Fruit fly (Drosophila melanogaster): Measurements from ENCODE around the gene Hf.

Gene Hf

dm6 chr2L:19967390-19967789 is at the start of gene Hf:
Gene Hf, minus strand, starts transcription at chr2L:19967685.
- TF ChIP-seq CG10348 (GFP tag; IDR thresholded peaks at IDR 0.05) (no peak), CG17806 (tag; optimal IDR thresholded peaks at IDR 0.05) (no peak), D1 (tag; optimal IDR thresholded peaks at IDR 0.05) (no peak)

- no peak for TF ChIP-seq Pif1B (GFP tag; optimal IDR thresholded peaks at IDR 0.05)
- TF ChIP-seq CG10348 (GFP tag; IDR thresholded peaks at IDR 0.05) = no peak
- TF ChIP-seq CG9948 (tag; optimal IDR thresholded peaks at IDR 0.05) = peak; percentile 19
- no peak for TF ChIP-seq gl (tag; optimal IDR thresholded peaks at IDR 0.05)
- no peak for TF ChIP-seq rn (GFP tag; IDR thresholded peaks at IDR 0.05)
- TF ChIP-seq CG8301 (tag; optimal IDR thresholded peaks at IDR 0.05) = peak; percentile 43
- TF ChIP-seq EcR (GFP tag; optimal IDR thresholded peaks at IDR 0.05) = no peak
- peak; percentile 16; the same call in 1 of the 2 replicates for TF ChIP-seq Ets98B (GFP tag; IDR thresholded peaks at IDR 0.05)
- 0 out of 3 replicates have a peak, but pooled peaks have one; percentile 37 for TF ChIP-seq CG4496 (GFP tag; IDR thresholded peaks at IDR 0.05)
- TF ChIP-seq CG17806 (tag; optimal IDR thresholded peaks at IDR 0.05) = no peak
- TF ChIP-seq CG32121 (GFP tag; IDR thresholded peaks at IDR 0.05) = no peak; the same call in 1 of the 2 replicates
- no peak for TF ChIP-seq CG12605 (GFP tag; IDR thresholded peaks at IDR 0.05)
- peak; percentile 14 for TF ChIP-seq CG8159 (tag; optimal IDR thresholded peaks at IDR 0.05)
- no peak; the same call in 2 of the 3 replicates for TF ChIP-seq fd96Ca (GFP tag; IDR thresholded peaks at IDR 0.05)
- TF ChIP-seq Pif1A (GFP tag; optimal IDR thresholded peaks at IDR 0.05) = no peak
- TF ChIP-seq CG34367 (tag; optimal IDR thresholded peaks at IDR 0.05) = no peak
- no peak for TF ChIP-seq Snoo (tag; optimal IDR thresholded peaks at IDR 0.05)
- TF ChIP-seq CG15710 (tag; optimal IDR thresholded peaks at IDR 0.05) = no peak
- TF ChIP-seq CG13204 (GFP tag; optimal IDR thresholded peaks at IDR 0.05) = no peak
- TF ChIP-seq D1 (tag; optimal IDR thresholded peaks at IDR 0.05) = no peak
- TF ChIP-seq CG14655 (GFP tag; optimal IDR thresholded peaks at IDR 0.05) = peak; percentile 46
Measured at dm6 chr2L:20017055-20017454, 49.6 kb upstream of the Hf start, which contains the start of gene CG43861. Gene CG43861, minus strand, starts transcription at chr2L:20017282.

dm6 chr2L:20016448-20016847 is 49.0 kb upstream of the Hf start:
- TF ChIP-seq CG17806 (tag; optimal IDR thresholded peaks at IDR 0.05) = no peak
- TF ChIP-seq fd96Ca (GFP tag; IDR thresholded peaks at IDR 0.05) = no peak
- no peak for TF ChIP-seq EcR (GFP tag; optimal IDR thresholded peaks at IDR 0.05)
- TF ChIP-seq CG12605 (GFP tag; IDR thresholded peaks at IDR 0.05) = no peak
- TF ChIP-seq CG10348 (GFP tag; IDR thresholded peaks at IDR 0.05) = no peak
- TF ChIP-seq D1 (tag; optimal IDR thresholded peaks at IDR 0.05) = no peak

dm6 chr2L:20005064-20005463 is 37.6 kb upstream of the Hf start:
- TF ChIP-seq CG8159 (tag; optimal IDR thresholded peaks at IDR 0.05) (no peak), EcR (GFP tag; optimal IDR thresholded peaks at IDR 0.05) (no peak), CG15710 (tag; optimal IDR thresholded peaks at IDR 0.05) (no peak), CG4496 (GFP tag; IDR thresholded peaks at IDR 0.05) (no peak), CG10348 (GFP tag; IDR thresholded peaks at IDR 0.05) (no peak), CG13204 (GFP tag; optimal IDR thresholded peaks at IDR 0.05) (no peak), Pif1B (GFP tag; optimal IDR thresholded peaks at IDR 0.05) (no peak), Ets98B (GFP tag; IDR thresholded peaks at IDR 0.05) (no peak), CG8301 (tag; optimal IDR thresholded peaks at IDR 0.05) (no peak), Pif1A (GFP tag; optimal IDR thresholded peaks at IDR 0.05) (no peak), rn (GFP tag; IDR thresholded peaks at IDR 0.05) (no peak), CG12605 (GFP tag; IDR thresholded peaks at IDR 0.05) (no peak), Snoo (tag; optimal IDR thresholded peaks at IDR 0.05) (no peak)

dm6 chr2L:20004341-20004740 is 36.9 kb upstream of the Hf start:
- no peak for TF ChIP-seq gl (tag; optimal IDR thresholded peaks at IDR 0.05)
- TF ChIP-seq CG13204 (GFP tag; optimal IDR thresholded peaks at IDR 0.05) = no peak
- no peak for TF ChIP-seq Snoo (tag; optimal IDR thresholded peaks at IDR 0.05)
- no peak for TF ChIP-seq D1 (tag; optimal IDR thresholded peaks at IDR 0.05)
- TF ChIP-seq CG8301 (tag; optimal IDR thresholded peaks at IDR 0.05) = no peak
- TF ChIP-seq Pif1B (GFP tag; optimal IDR thresholded peaks at IDR 0.05) = no peak
- no peak for TF ChIP-seq CG34367 (tag; optimal IDR thresholded peaks at IDR 0.05)
- no peak for TF ChIP-seq EcR (GFP tag; optimal IDR thresholded peaks at IDR 0.05)
- TF ChIP-seq CG12605 (GFP tag; IDR thresholded peaks at IDR 0.05) = no peak
- no peak for TF ChIP-seq CG32121 (GFP tag; IDR thresholded peaks at IDR 0.05)
- no peak for TF ChIP-seq Ets98B (GFP tag; IDR thresholded peaks at IDR 0.05)
- no peak for TF ChIP-seq CG8159 (tag; optimal IDR thresholded peaks at IDR 0.05)
- TF ChIP-seq CG9948 (tag; optimal IDR thresholded peaks at IDR 0.05) = no peak

- TF ChIP-seq CG4496 (GFP tag; IDR thresholded peaks at IDR 0.05) = no peak
- peak; percentile 63 for TF ChIP-seq CG9948 (tag; optimal IDR thresholded peaks at IDR 0.05)
- TF ChIP-seq CG12605 (GFP tag; IDR thresholded peaks at IDR 0.05) = no peak
- TF ChIP-seq Pif1B (GFP tag; optimal IDR thresholded peaks at IDR 0.05) = peak; percentile 48
- TF ChIP-seq Snoo (tag; optimal IDR thresholded peaks at IDR 0.05) = peak; percentile 15
- no peak for TF ChIP-seq CG32121 (GFP tag; IDR thresholded peaks at IDR 0.05)
- no peak for TF ChIP-seq D1 (tag; optimal IDR thresholded peaks at IDR 0.05)
- TF ChIP-seq CG8159 (tag; optimal IDR thresholded peaks at IDR 0.05) = peak; percentile 69
- peak; percentile 42 for TF ChIP-seq Pif1A (GFP tag; optimal IDR thresholded peaks at IDR 0.05)
- no peak for TF ChIP-seq EcR (GFP tag; optimal IDR thresholded peaks at IDR 0.05)
- peak; percentile 67 for TF ChIP-seq CG14655 (GFP tag; optimal IDR thresholded peaks at IDR 0.05)
- TF ChIP-seq fd96Ca (GFP tag; IDR thresholded peaks at IDR 0.05) = no peak
- no peak for TF ChIP-seq CG13204 (GFP tag; optimal IDR thresholded peaks at IDR 0.05)
- TF ChIP-seq Ets98B (GFP tag; IDR thresholded peaks at IDR 0.05) = no peak
- peak; percentile 48 for TF ChIP-seq CG17806 (tag; optimal IDR thresholded peaks at IDR 0.05)
- TF ChIP-seq CG10348 (GFP tag; IDR thresholded peaks at IDR 0.05) = no peak
- TF ChIP-seq CG15710 (tag; optimal IDR thresholded peaks at IDR 0.05) = peak; percentile 57
- peak; percentile 43 for TF ChIP-seq CG8301 (tag; optimal IDR thresholded peaks at IDR 0.05)
- TF ChIP-seq CG34367 (tag; optimal IDR thresholded peaks at IDR 0.05) = no peak
- no peak for TF ChIP-seq rn (GFP tag; IDR thresholded peaks at IDR 0.05)
- TF ChIP-seq gl (tag; optimal IDR thresholded peaks at IDR 0.05) = no peak
Measured at dm6 chr2L:20002086-20002485, 34.6 kb upstream of the Hf start.
